Fruit fly (Drosophila melanogaster): ENCODE results near the gene CG14451.
A peak's percentile ranks its signal among the peaks of the same experiment; 100 is the strongest.

Gene CG14451

dm6 chr3L:22741389-22742120 lies 19.7 kb upstream of the CG14451 start, which contains the start of gene CG7369 (continued):
- TF ChIP-seq nerfin-1 (tag; optimal IDR thresholded peaks at IDR 0.05), result peak; percentile 69
- peak; percentile 83 for TF ChIP-seq CG34376 (GFP tag; optimal IDR thresholded peaks at IDR 0.05)
- no peak for TF ChIP-seq C15 (GFP tag; IDR thresholded peaks at IDR 0.05)
- TF ChIP-seq CG1602 (GFP tag; optimal IDR thresholded peaks at IDR 0.05), result peak; percentile 87
- peak; percentile 100 for TF ChIP-seq CG10267 (tag; optimal IDR thresholded peaks at IDR 0.05)
- peak; percentile 68; the same call in 1 of the 3 replicates for TF ChIP-seq otp (GFP tag; IDR thresholded peaks at IDR 0.05)
- TF ChIP-seq btn (GFP tag; optimal IDR thresholded peaks at IDR 0.05), result no peak
- TF ChIP-seq CG3163 (GFP tag; optimal IDR thresholded peaks at IDR 0.05), result peak; percentile 42
- TF ChIP-seq Hey (tag; optimal IDR thresholded peaks at IDR 0.05), result peak; percentile 10
- TF ChIP-seq Neu2 (GFP tag; optimal IDR thresholded peaks at IDR 0.05; ENCODE audit: borderline replicate concordance), result no peak
- peak; percentile 82 for TF ChIP-seq Dek (tag; optimal IDR thresholded peaks at IDR 0.05)
- TF ChIP-seq CG4404 (GFP tag; IDR thresholded peaks at IDR 0.05), result peak; percentile 86
- TF ChIP-seq Dp (GFP tag; optimal IDR thresholded peaks at IDR 0.05), result peak; percentile 48
- TF ChIP-seq CG9727 (GFP tag; optimal IDR thresholded peaks at IDR 0.05), result peak; percentile 89
- no peak; the same call in none of the 2 replicates for TF ChIP-seq lmd (GFP tag; IDR thresholded peaks at IDR 0.05)
- no peak; the same call in 1 of the 2 replicates for TF ChIP-seq tna (GFP tag; IDR thresholded peaks at IDR 0.05; ENCODE audit: partially characterized antibody)
- TF ChIP-seq gro (GFP tag; optimal IDR thresholded peaks at IDR 0.05), result peak; percentile 58
- TF ChIP-seq HLH4C (GFP tag; IDR thresholded peaks at IDR 0.05; ENCODE audit: partially characterized antibody), result peak; percentile 73
- peak; percentile 81 for TF ChIP-seq CG17829 (tag; optimal IDR thresholded peaks at IDR 0.05)
- peak; percentile 86 for TF ChIP-seq CG8290 (GFP tag; optimal IDR thresholded peaks at IDR 0.05)
- TF ChIP-seq CG8290 (tag; optimal IDR thresholded peaks at IDR 0.05), result peak; percentile 85 to 86
- TF ChIP-seq esg (GFP tag; conservative IDR thresholded peaks at IDR 0.05), result peak; percentile 81
- TF ChIP-seq Atf-2 (GFP tag; optimal IDR thresholded peaks at IDR 0.05), result peak; percentile 37
- peak; percentile 92 for TF ChIP-seq lilli (GFP tag; optimal IDR thresholded peaks at IDR 0.05)
- TF ChIP-seq CG30020 (tag; optimal IDR thresholded peaks at IDR 0.05), result peak; percentile 86
- TF ChIP-seq CG8765 (GFP tag; IDR thresholded peaks at IDR 0.05), result peak; percentile 85
- TF ChIP-seq CG10274 (GFP tag; optimal IDR thresholded peaks at IDR 0.05), result peak; percentile 62
- 0 out of 2 replicates have a peak, but pooled peaks have one; percentile 32 for TF ChIP-seq Gsc (GFP tag; IDR thresholded peaks at IDR 0.05)
- TF ChIP-seq Sox102F (GFP tag; optimal IDR thresholded peaks at IDR 0.05), result peak; percentile 71
- peak; percentile 64 for TF ChIP-seq CG12071 (GFP tag; optimal IDR thresholded peaks at IDR 0.05)
- TF ChIP-seq crc (GFP tag; optimal IDR thresholded peaks at IDR 0.05), result peak; percentile 60
- peak; percentile 24; the same call in 1 of the 2 replicates for TF ChIP-seq bbx (GFP tag; IDR thresholded peaks at IDR 0.05; ENCODE audit: partially characterized antibody)
- TF ChIP-seq NC2α (GFP tag; optimal IDR thresholded peaks at IDR 0.05), result no peak
- peak; percentile 77 for TF ChIP-seq Atf6 (GFP tag; IDR thresholded peaks at IDR 0.05)
- TF ChIP-seq pros (GFP tag; optimal IDR thresholded peaks at IDR 0.05), result no peak
- peak; percentile 84 for TF ChIP-seq dysf (GFP tag; IDR thresholded peaks at IDR 0.05)
- peak; percentile 78 for TF ChIP-seq cato (GFP tag; optimal IDR thresholded peaks at IDR 0.05; ENCODE audit: borderline replicate concordance)
- no peak for TF ChIP-seq pita (GFP tag; optimal IDR thresholded peaks at IDR 0.05)
- TF ChIP-seq Gug (GFP tag; IDR thresholded peaks at IDR 0.05), result peak; percentile 79
- peak; percentile 72 for TF ChIP-seq hkb (optimal IDR thresholded peaks at IDR 0.05)
- peak; percentile 68 for TF ChIP-seq hkb (GFP tag; IDR thresholded peaks at IDR 0.05)
- TF ChIP-seq bab2 (GFP tag; optimal IDR thresholded peaks at IDR 0.05), result peak; percentile 77
- TF ChIP-seq Sox100B (GFP tag; optimal IDR thresholded peaks at IDR 0.05), result peak; percentile 81
- TF ChIP-seq dm (GFP tag; optimal IDR thresholded peaks at IDR 0.05), result peak; percentile 61
- peak; percentile 88 for TF ChIP-seq Blimp-1 (GFP tag; optimal IDR thresholded peaks at IDR 0.05)
- TF ChIP-seq sc (optimal IDR thresholded peaks at IDR 0.05), result no peak
- peak; percentile 76 for TF ChIP-seq sc (GFP tag; optimal IDR thresholded peaks at IDR 0.05)
- peak; percentile 86 for TF ChIP-seq CG9817 (tag; optimal IDR thresholded peaks at IDR 0.05)
- TF ChIP-seq MTF-1 (GFP tag; optimal IDR thresholded peaks at IDR 0.05; ENCODE audit: borderline replicate concordance), result peak; percentile 37
- peak; percentile 77 for TF ChIP-seq Six4 (GFP tag; optimal IDR thresholded peaks at IDR 0.05)
